Fruit fly (Drosophila melanogaster) whole organism, pupa: ENCODE results near the gene CG15912.

Experiments used
- CG14655 ChIP-seq: fragments of 200-800 bp; sonication (Bioruptor generic); optimal IDR thresholded peaks from 3 replicates; lab custom pipeline; 2017; ENCODE audit warnings: mild to moderate bottlenecking, missing biosample characterization, missing genetic modification reagents, missing genetic modification characterization
- CG15710 ChIP-seq: fragments of 200-800 bp; sonication (Bioruptor generic); optimal IDR thresholded peaks from 2 replicates; lab custom pipeline; 2018; ENCODE audit warnings: missing biosample characterization, mild to moderate bottlenecking, missing genetic modification characterization, moderate library complexity
- CG8159 ChIP-seq: fragments of 200-800 bp; sonication (Bioruptor generic); optimal IDR thresholded peaks from 3 replicates; lab custom pipeline; 2018; ENCODE audit warnings: missing biosample characterization, mild to moderate bottlenecking, missing genetic modification characterization, moderate library complexity
- Ets98B ChIP-seq: fragments of 200-800 bp; sonication (Bioruptor generic); IDR thresholded peaks from 2 replicates; pipeline ENCODE4 v1.3.6; 2022; ENCODE audit warnings: missing biosample characterization, missing genetic modification characterization
- fd96Ca ChIP-seq: fragments of 200-800 bp; sonication (Bioruptor generic); IDR thresholded peaks from 3 replicates; pipeline ENCODE4 v1.3.6; 2022; ENCODE audit warnings: missing biosample characterization, missing genetic modification characterization

DNA sequence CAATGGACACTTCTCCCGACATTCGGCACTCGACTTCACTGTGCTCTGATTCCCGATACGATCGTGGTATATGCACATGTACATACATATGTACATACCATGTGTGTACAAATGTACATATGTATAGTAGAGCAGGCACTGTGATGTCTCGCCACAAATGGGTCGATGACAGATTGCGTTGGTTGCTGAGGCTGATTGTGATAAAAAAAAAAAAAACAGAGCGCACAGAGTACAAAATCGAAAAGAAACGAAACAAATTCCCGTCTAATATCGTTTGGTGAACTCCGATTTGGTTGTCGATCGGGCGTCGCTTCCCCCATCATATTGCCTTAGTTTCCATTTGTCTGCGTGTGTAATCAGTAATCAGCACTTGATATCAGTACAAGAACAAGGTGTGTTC lies 7.0 kb downstream of the CG15912 start:
- TF ChIP-seq CG14655 (GFP tag; lab: Kevin White, UChicago) (no peak), CG15710 (no peak), Ets98B (no peak), fd96Ca (GFP tag; lab: Robert Waterston, UW) (no peak), CG8159 (tag; lab: Kevin White, UChicago) (no peak)
